Worm (Caenorhabditis elegans) whole organism, L4 larva: ENCODE measurements around the gene clec-256.

ENCODE experiments used
- D1046.2 ChIP-seq: fragments of 200-800 bp; sonication (Bioruptor generic); IDR thresholded peaks from 2 replicates; pipeline ENCODE4 v1.3.6; 2022; ENCODE audit warnings: missing genetic modification characterization, missing compliant biosample characterization
- F10B5.3 ChIP-seq: sonication (generic microtip); optimal IDR thresholded peaks from 2 replicates; lab custom pipeline; 2016; ENCODE audit warnings: mild to moderate bottlenecking, missing genetic modification characterization, missing compliant biosample characterization
- R02D3.7 ChIP-seq: fragments of 150-350 bp; sonication (generic microtip); optimal IDR thresholded peaks from 3 replicates; lab custom pipeline; 2014; ENCODE audit warnings: missing biosample characterization, missing genetic modification characterization
- T20F7.1 ChIP-seq: fragments of 200-800 bp; sonication (Bioruptor generic); optimal IDR thresholded peaks from 2 replicates; lab custom pipeline; 2018; ENCODE audit warnings: mild to moderate bottlenecking, missing genetic modification characterization, missing compliant biosample characterization
- Y105C5A.15 ChIP-seq: fragments of 200-800 bp; sonication (Bioruptor generic); IDR thresholded peaks from 2 replicates; pipeline ENCODE4 v1.3.6; 2022; ENCODE audit warnings: missing genetic modification characterization, missing compliant biosample characterization
- Y48G9A.11 ChIP-seq: fragments of 200-800 bp; sonication (Bioruptor generic); IDR thresholded peaks from 2 replicates; pipeline ENCODE4 v1.3.6; 2022; ENCODE audit warnings: missing genetic modification reagents, missing genetic modification characterization, missing compliant biosample characterization
- aha-1 ChIP-seq: fragments of 150-350 bp; peaks from one replicate; lab custom pipeline; 2014; ENCODE audit warnings: missing biosample characterization, missing genetic modification characterization
- attf-4 ChIP-seq: sonication (generic microtip); optimal IDR thresholded peaks from 3 replicates; lab custom pipeline; 2017; ENCODE audit warnings: missing biosample characterization, missing genetic modification characterization
- ceh-20 ChIP-seq: fragments of 200-800 bp; sonication (Bioruptor generic); IDR thresholded peaks from 2 replicates; pipeline ENCODE4 v1.3.6; 2022; ENCODE audit warnings: missing genetic modification reagents, missing genetic modification characterization, missing compliant biosample characterization
- ceh-44 ChIP-seq: fragments of 200-800 bp; sonication (Bioruptor generic); IDR thresholded peaks from 2 replicates; pipeline ENCODE4 v1.3.6; 2022; ENCODE audit warnings: missing genetic modification reagents, missing genetic modification characterization, missing compliant biosample characterization
- ces-1 ChIP-seq: fragments of 150-350 bp; sonication (generic microtip); optimal IDR thresholded peaks from 4 replicates; lab custom pipeline; 2014; ENCODE audit warnings: missing biosample characterization, missing genetic modification reagents, missing genetic modification characterization
- cey-2 ChIP-seq: sonication (generic microtip); optimal IDR thresholded peaks from 3 replicates; lab custom pipeline; 2017; ENCODE audit warnings: missing genetic modification characterization, mild to moderate bottlenecking, missing compliant biosample characterization, antibody characterized with exemption, borderline replicate concordance; ENCODE audit not compliant: insufficient read depth
- duxl-1 ChIP-seq: sonication (generic microtip); optimal IDR thresholded peaks from 2 replicates; lab custom pipeline; 2016; ENCODE audit warnings: mild to moderate bottlenecking, missing genetic modification characterization, moderate library complexity, missing compliant biosample characterization; ENCODE audit not compliant: poor library complexity
- dve-1 ChIP-seq: sonication (generic microtip); optimal IDR thresholded peaks from 2 replicates; lab custom pipeline; 2017; ENCODE audit warnings: antibody characterized with exemption, mild to moderate bottlenecking, missing genetic modification characterization, missing compliant biosample characterization; ENCODE audit not compliant: insufficient read depth
- fkh-10 ChIP-seq: fragments of 150-350 bp; optimal IDR thresholded peaks from 2 replicates; lab custom pipeline; 2014; ENCODE audit warnings: missing biosample characterization, missing genetic modification reagents, missing genetic modification characterization
- gei-8 ChIP-seq: fragments of 200-800 bp; sonication (Bioruptor generic); optimal IDR thresholded peaks from 2 replicates; lab custom pipeline; 2018; ENCODE audit warnings: mild to moderate bottlenecking, missing genetic modification characterization, missing compliant biosample characterization
- hlh-30 ChIP-seq: sonication (generic microtip); optimal IDR thresholded peaks from 2 replicates; lab custom pipeline; 2017; ENCODE audit warnings: antibody characterized with exemption, mild to moderate bottlenecking, missing genetic modification characterization, missing compliant biosample characterization; ENCODE audit not compliant: insufficient read depth
- lin-15B ChIP-seq: fragments of 150-350 bp; sonication (generic microtip); optimal IDR thresholded peaks from 3 replicates; lab custom pipeline; 2014; ENCODE audit warnings: missing biosample characterization, missing genetic modification characterization
- lsy-2 ChIP-seq, 2 experiments: fragments of 150-350 bp in 1 of 2; sonication (generic microtip) in 1 of 2; optimal IDR thresholded peaks; 2 replicates each; lab custom pipeline; 2014 to 2017; ENCODE audit warnings: missing biosample characterization in 2 of 2, missing genetic modification characterization in 2 of 2
- madf-9 ChIP-seq: fragments of 200-800 bp; sonication (Bioruptor generic); conservative IDR thresholded peaks from 2 replicates; pipeline ENCODE4 v1.3.6; 2022; ENCODE audit warnings: missing genetic modification reagents, missing genetic modification characterization, missing compliant biosample characterization
- mes-2 ChIP-seq: sonication (generic microtip); optimal IDR thresholded peaks from 2 replicates; lab custom pipeline; 2016; ENCODE audit warnings: missing genotype, mild to moderate bottlenecking, missing genetic modification characterization, missing compliant biosample characterization; ENCODE audit not compliant: poor library complexity, severe bottlenecking
- mxl-3 ChIP-seq: fragments of 200-800 bp; sonication (Bioruptor generic); optimal IDR thresholded peaks from 2 replicates; lab custom pipeline; 2018; ENCODE audit warnings: mild to moderate bottlenecking, missing genetic modification characterization, missing compliant biosample characterization
- nhr-10 ChIP-seq: fragments of 150-350 bp; optimal IDR thresholded peaks from 2 replicates; lab custom pipeline; 2014; ENCODE audit warnings: missing biosample characterization, missing genetic modification characterization
- nhr-25 ChIP-seq: sonication (generic microtip); optimal IDR thresholded peaks from 2 replicates; lab custom pipeline; 2017; ENCODE audit warnings: missing genetic modification characterization, mild to moderate bottlenecking, missing compliant biosample characterization, antibody characterized with exemption, moderate library complexity, borderline replicate concordance; ENCODE audit not compliant: insufficient read depth
- nhr-42 ChIP-seq: fragments of 200-800 bp; sonication (Bioruptor generic); IDR thresholded peaks from 2 replicates; pipeline ENCODE4 v1.3.6; 2022; ENCODE audit warnings: missing genetic modification characterization, missing compliant biosample characterization
- nhr-48 ChIP-seq: sonication (generic microtip); optimal IDR thresholded peaks from 2 replicates; lab custom pipeline; 2016; ENCODE audit warnings: mild to moderate bottlenecking, missing genetic modification characterization, missing compliant biosample characterization
- saeg-2 ChIP-seq: fragments of 200-800 bp; sonication (Bioruptor generic); IDR thresholded peaks from 2 replicates; pipeline ENCODE4 v1.3.6; 2022; ENCODE audit warnings: missing genetic modification reagents, missing genetic modification characterization, missing compliant biosample characterization
- sdz-12 ChIP-seq: fragments of 200-800 bp; sonication (Bioruptor generic); optimal IDR thresholded peaks from 2 replicates; lab custom pipeline; 2018; ENCODE audit warnings: mild to moderate bottlenecking, missing genetic modification characterization, missing compliant biosample characterization
- set-16 ChIP-seq: fragments of 200-800 bp; sonication (Bioruptor generic); IDR thresholded peaks from 2 replicates; pipeline ENCODE4 v1.3.6; 2022; ENCODE audit warnings: missing genetic modification reagents, missing genetic modification characterization, missing compliant biosample characterization
- skn-1 ChIP-seq: fragments of 150-350 bp; optimal IDR thresholded peaks from 2 replicates; lab custom pipeline; 2014; ENCODE audit warnings: missing biosample characterization, missing genetic modification characterization
- unc-62 ChIP-seq, 3 experiments: fragments of 150-350 bp in 1 of 3; sonication (generic microtip); optimal IDR thresholded peaks in 2 of 3; peaks in 1 of 3; 1 replicate in 1 of 3; 2 replicates in 2 of 3; lab custom pipeline; 2014 to 2017; ENCODE audit warnings: missing biosample characterization in 3 of 3, missing genetic modification characterization in 3 of 3, missing genetic modification reagents in 3 of 3, missing genotype in 1 of 3
- vab-7 ChIP-seq: fragments of 200-800 bp; sonication (Bioruptor generic); IDR thresholded peaks from 2 replicates; pipeline ENCODE4 v1.3.6; 2022; ENCODE audit warnings: missing genetic modification reagents, missing genetic modification characterization, missing compliant biosample characterization
- zfp-3 ChIP-seq: fragments of 200-800 bp; sonication (Bioruptor generic); conservative IDR thresholded peaks from 2 replicates; pipeline ENCODE4 v1.3.6; 2022; ENCODE audit warnings: missing genetic modification reagents, missing genetic modification characterization, missing compliant biosample characterization
- zip-2 ChIP-seq: fragments of 150-350 bp; optimal IDR thresholded peaks from 2 replicates; lab custom pipeline; 2014; ENCODE audit warnings: missing biosample characterization, missing genetic modification characterization
- ztf-11 ChIP-seq: fragments of 150-350 bp; optimal IDR thresholded peaks from 2 replicates; lab custom pipeline; 2014; ENCODE audit warnings: missing biosample characterization, missing genetic modification characterization
- ztf-7 ChIP-seq: fragments of 150-350 bp; optimal IDR thresholded peaks from 2 replicates; lab custom pipeline; 2014; ENCODE audit warnings: missing biosample characterization, missing genetic modification characterization

The clec-256 gene

ce11 chrV:18771804-18772386 is 405 bp downstream of the clec-256 start:
- TF ChIP-seq dve-1, result no peak
- TF ChIP-seq unc-62 (GFP tag; optimal IDR thresholded peaks at IDR 0.05 in 1 of 2; lab: Kevin White, UChicago), result peak in 1 of 2 experiments; percentile 90
- TF ChIP-seq unc-62 (tag; optimal IDR thresholded peaks at IDR 0.05; lab: Kevin White, UChicago), result no peak
- TF ChIP-seq ceh-44 (GFP tag; lab: Robert Waterston, UW), result no peak
- TF ChIP-seq aha-1, result peak; percentile 91

DNA sequence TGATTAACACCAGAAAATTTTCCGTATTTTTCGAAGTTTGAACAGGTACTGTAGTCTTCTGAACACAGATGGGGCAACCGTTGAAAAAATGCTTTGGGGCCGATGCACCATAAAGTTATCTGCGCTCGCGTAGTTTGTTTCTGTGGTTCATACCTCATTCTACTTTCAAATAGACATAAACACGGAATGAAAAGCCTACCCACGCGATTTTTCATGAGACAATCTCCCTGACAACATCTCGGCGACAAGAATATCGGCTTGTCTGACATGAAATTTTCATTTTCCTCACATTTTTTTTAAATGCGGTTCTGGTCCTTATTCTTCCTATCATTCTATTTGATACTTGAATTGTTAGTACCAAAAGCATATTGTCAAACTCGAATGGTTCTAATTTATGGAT is 1.3 kb downstream of the clec-256 start, which contains the start of gene clec-257:
Gene clec-257 (plus strand): TSS at position 301 of the 400 bp plus-strand sequence.
- TF ChIP-seq attf-4 (tag; lab: Kevin White, UChicago) (no peak), mxl-3 (GFP tag; lab: Kevin White, UChicago) (no peak), vab-7 (GFP tag; lab: Robert Waterston, UW) (no peak), ces-1 (GFP tag; lab: Kevin White, UChicago) (no peak), Y105C5A.15 (GFP tag; lab: Robert Waterston, UW) (no peak), skn-1 (tag; lab: Kevin White, UChicago) (no peak), Y48G9A.11 (GFP tag; lab: Robert Waterston, UW) (no peak), nhr-48 (no peak), ztf-7 (no peak), R02D3.7 (tag; lab: Kevin White, UChicago) (no peak), zip-2 (tag; lab: Kevin White, UChicago) (no peak), nhr-25 (no peak), saeg-2 (GFP tag; lab: Robert Waterston, UW) (no peak), gei-8 (GFP tag; lab: Kevin White, UChicago) (no peak), sdz-12 (GFP tag; lab: Kevin White, UChicago) (no peak), D1046.2 (GFP tag; lab: Robert Waterston, UW) (no peak), ceh-20 (GFP tag; lab: Robert Waterston, UW) (no peak)
- TF ChIP-seq, all 104 proteins: peak for 0

DNA sequence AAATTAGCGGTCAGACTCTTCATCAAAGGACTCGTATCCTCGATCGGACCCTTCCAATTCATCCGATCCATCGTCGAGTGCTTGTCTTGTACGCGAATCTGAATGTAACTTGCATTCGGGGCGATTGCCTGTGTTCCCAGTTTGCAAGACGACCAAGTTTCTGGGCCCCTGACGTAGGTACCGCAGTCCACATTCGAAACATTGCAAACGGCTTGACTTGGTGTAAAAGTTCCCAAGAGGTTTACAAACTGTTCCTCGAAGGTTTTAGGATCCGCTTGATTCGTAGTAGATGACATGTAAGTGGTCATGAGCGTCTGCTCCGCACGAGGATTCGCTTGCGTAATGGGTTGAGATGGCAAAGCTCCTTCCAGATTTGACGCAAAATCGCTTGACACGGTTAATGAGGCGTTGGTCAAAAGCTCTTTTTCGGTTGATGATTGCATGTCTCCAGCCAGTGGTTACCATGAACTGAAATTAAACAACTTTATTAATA is 4.8 kb downstream of the clec-256 start, which contains the start of gene Y17D7B.4:
Gene Y17D7B.4 (minus strand): TSS at position 443 of the 493 bp plus-strand sequence.
- TF ChIP-seq ces-1 (GFP tag; lab: Kevin White, UChicago) (no peak), fkh-10 (GFP tag; lab: Kevin White, UChicago) (no peak), nhr-10 (tag; lab: Kevin White, UChicago) (no peak), cey-2 (tag; lab: Kevin White, UChicago) (no peak), lsy-2 (tag; optimal IDR thresholded peaks at IDR 0.05; lab: Kevin White, UChicago) (no peak), lin-15B (tag; lab: Kevin White, UChicago) (no peak), ztf-11 (tag; lab: Kevin White, UChicago) (no peak), set-16 (no peak), madf-9 (no peak), zfp-3 (GFP tag; lab: Robert Waterston, UW) (no peak), aha-1 (peak; percentile 95), mes-2 (tag; lab: Kevin White, UChicago) (no peak), unc-62 (GFP tag; optimal IDR thresholded peaks at IDR 0.05 in 1 of 2; lab: Kevin White, UChicago) (peak in 1 of 2 experiments; percentile 66), unc-62 (tag; optimal IDR thresholded peaks at IDR 0.05; lab: Kevin White, UChicago) (no peak), T20F7.1 (GFP tag; lab: Kevin White, UChicago) (no peak), Y48G9A.11 (GFP tag; lab: Robert Waterston, UW) (0 out of 2 replicates have a peak, but pooled peaks have one; percentile 9), hlh-30 (tag; lab: Kevin White, UChicago) (no peak), F10B5.3 (tag; lab: Kevin White, UChicago) (no peak), duxl-1 (tag; lab: Kevin White, UChicago) (peak; percentile 57), nhr-42 (0 out of 2 replicates have a peak, but pooled peaks have one; percentile 51)
